Worm (Caenorhabditis elegans) whole organism, late embryonic: ENCODE data around the gene F54D5.17.
A peak's percentile ranks its signal among the peaks of the same experiment; 100 is the strongest.

Source experiments
- K02D7.2 ChIP-seq: sonication (generic microtip); optimal IDR thresholded peaks from 2 replicates; lab custom pipeline; 2017; ENCODE audit warnings: mild to moderate bottlenecking, missing genetic modification characterization, missing compliant biosample characterization
- ceh-31 ChIP-seq: sonication (generic microtip); optimal IDR thresholded peaks from 2 replicates; lab custom pipeline; 2016; ENCODE audit warnings: missing genetic modification characterization, missing compliant biosample characterization
- fkh-10 ChIP-seq: fragments of 150-350 bp; optimal IDR thresholded peaks from 2 replicates; lab custom pipeline; 2014; ENCODE audit warnings: missing biosample characterization, missing genetic modification reagents, missing genetic modification characterization
- lin-11 ChIP-seq: fragments of 200-800 bp; sonication (Bioruptor generic); optimal IDR thresholded peaks from 2 replicates; lab custom pipeline; 2018; ENCODE audit warnings: mild to moderate bottlenecking, missing genetic modification characterization, missing compliant biosample characterization
- pag-3 ChIP-seq: sonication (generic microtip); optimal IDR thresholded peaks from 2 replicates; lab custom pipeline; 2016; ENCODE audit warnings: missing compliant biosample characterization, missing genetic modification characterization, borderline replicate concordance
- rnt-1 ChIP-seq: sonication (generic microtip); optimal IDR thresholded peaks from 2 replicates; lab custom pipeline; 2016; ENCODE audit warnings: missing genetic modification characterization, missing compliant biosample characterization
- unc-86 ChIP-seq: sonication (generic microtip); optimal IDR thresholded peaks from 2 replicates; lab custom pipeline; 2016; ENCODE audit warnings: missing genetic modification characterization, missing compliant biosample characterization

DNA sequence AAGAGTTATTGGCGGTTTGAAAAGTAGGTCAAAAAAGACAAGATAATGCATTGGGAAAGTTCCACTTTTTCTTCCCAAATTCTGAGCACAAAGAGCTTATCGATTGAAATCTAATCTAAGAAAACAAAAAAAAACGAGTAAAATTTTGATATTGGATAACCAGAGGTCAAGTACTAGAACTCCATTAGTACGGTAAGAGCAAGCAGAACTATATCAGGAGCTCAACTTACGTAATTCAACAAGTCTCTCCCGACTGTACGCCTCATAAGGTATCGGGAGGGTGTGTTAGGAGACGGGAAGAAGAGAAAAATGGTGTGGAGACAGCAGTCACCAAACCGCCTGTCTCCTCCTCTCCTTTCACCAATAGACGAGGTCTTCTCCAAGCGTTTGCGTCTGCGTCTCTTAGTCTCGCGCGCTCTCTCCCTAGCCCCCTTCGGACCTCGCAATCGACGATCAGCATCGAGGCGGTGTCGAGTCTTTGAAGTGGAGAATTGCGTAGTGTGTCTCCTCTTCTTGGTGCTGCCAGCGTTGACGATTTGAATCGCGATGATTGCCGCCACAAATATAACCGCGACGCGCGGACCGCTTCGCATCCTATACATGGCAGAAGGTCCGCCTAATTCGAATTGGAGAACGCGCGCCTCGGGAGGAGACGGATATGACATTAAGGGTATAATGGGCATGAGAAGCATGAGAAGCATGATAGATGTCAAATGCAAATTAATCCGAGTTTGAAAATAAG is 10.7 kb downstream of the F54D5.17 start, which contains the start of gene F54D5.5:
- TF ChIP-seq fkh-10 (no peak), rnt-1 (tag; lab: Kevin White, UChicago) (peak; percentile 58), lin-11 (tag; lab: Kevin White, UChicago) (no peak), unc-86 (tag; lab: Kevin White, UChicago) (no peak), K02D7.2 (tag; lab: Kevin White, UChicago) (no peak), ceh-31 (tag; lab: Kevin White, UChicago) (peak; percentile 89), pag-3 (no peak)
